Fruit fly (Drosophila melanogaster): Measurements from ENCODE around the gene wake.

Gene wake

dm6 chr3R:22673528-22673959 lies 33.9 kb downstream of the wake start (continued):
- TF ChIP-seq ara (GFP tag; IDR thresholded peaks at IDR 0.05) (0 out of 2 replicates have a peak, but pooled peaks have one; percentile 23), pnt (GFP tag; optimal IDR thresholded peaks at IDR 0.05) (peak; percentile 72), cad (GFP tag; optimal IDR thresholded peaks at IDR 0.05) (no peak), CG2199 (GFP tag; IDR thresholded peaks at IDR 0.05) (no peak), insv (GFP tag; optimal IDR thresholded peaks at IDR 0.05) (no peak), CG10267 (tag; optimal IDR thresholded peaks at IDR 0.05) (peak; percentile 86), B-H2 (GFP tag; optimal IDR thresholded peaks at IDR 0.05) (no peak), dan (GFP tag; IDR thresholded peaks at IDR 0.05) (peak; percentile 71), CG2875 (GFP tag; optimal IDR thresholded peaks at IDR 0.05) (peak; percentile 35), C15 (GFP tag; IDR thresholded peaks at IDR 0.05) (no peak), ash1 (GFP tag; optimal IDR thresholded peaks at IDR 0.05) (no peak), ase (GFP tag; IDR thresholded peaks at IDR 0.05) (no peak), pfk (GFP tag; optimal IDR thresholded peaks at IDR 0.05) (no peak), CG13123 (GFP tag; optimal IDR thresholded peaks at IDR 0.05) (peak; percentile 6), mld (GFP tag; IDR thresholded peaks at IDR 0.05; ENCODE audit: partially characterized antibody) (no peak), CG1603 (tag; optimal IDR thresholded peaks at IDR 0.05) (peak; percentile 81), cg (GFP tag; optimal IDR thresholded peaks at IDR 0.05) (no peak), Oaz (GFP tag; IDR thresholded peaks at IDR 0.05) (no peak), so (GFP tag; IDR thresholded peaks at IDR 0.05) (no peak), Trl (optimal IDR thresholded peaks at IDR 0.05) (peak in 1 of 2 experiments; percentile 73), Trl (GFP tag; optimal IDR thresholded peaks at IDR 0.05) (peak; percentile 57), CoRest (tag; optimal IDR thresholded peaks at IDR 0.05) (peak; percentile 83), CG1792 (GFP tag; optimal IDR thresholded peaks at IDR 0.05) (no peak), dimm (GFP tag; IDR thresholded peaks at IDR 0.05) (no peak), Six4 (GFP tag; optimal IDR thresholded peaks at IDR 0.05) (peak; percentile 61), CG13424 (tag; optimal IDR thresholded peaks at IDR 0.05) (peak; percentile 64), Fer3 (tag; optimal IDR thresholded peaks at IDR 0.05) (peak; percentile 24), CG10431 (GFP tag; optimal IDR thresholded peaks at IDR 0.05) (no peak), CG8388 (GFP tag; optimal IDR thresholded peaks at IDR 0.05) (peak; percentile 74), CG4730 (GFP tag; IDR thresholded peaks at IDR 0.05) (no peak), HLHmδ (GFP tag; optimal IDR thresholded peaks at IDR 0.05) (no peak), sd (tag; optimal IDR thresholded peaks at IDR 0.05) (peak; percentile 6), Camta (GFP tag; optimal IDR thresholded peaks at IDR 0.05) (peak; percentile 56), tx (GFP tag; optimal IDR thresholded peaks at IDR 0.05) (peak; percentile 54), CG6254 (GFP tag; optimal IDR thresholded peaks at IDR 0.05) (peak; percentile 69), Asciz (GFP tag; optimal IDR thresholded peaks at IDR 0.05) (peak; percentile 44), sc (optimal IDR thresholded peaks at IDR 0.05) (no peak), sc (GFP tag; optimal IDR thresholded peaks at IDR 0.05) (peak; percentile 75), eve (GFP tag; optimal IDR thresholded peaks at IDR 0.05) (peak in 1 of 2 experiments; percentile 97), CG34422 (GFP tag; IDR thresholded peaks at IDR 0.05) (no peak), Dll (GFP tag; IDR thresholded peaks at IDR 0.05; ENCODE audit: partially characterized antibody) (no peak), gem (tag; optimal IDR thresholded peaks at IDR 0.05) (peak; percentile 85), pros (GFP tag; optimal IDR thresholded peaks at IDR 0.05) (no peak), Ptx1 (GFP tag; IDR thresholded peaks at IDR 0.05) (peak; percentile 64), h (optimal IDR thresholded peaks at IDR 0.05) (no peak), CG3281 (GFP tag; optimal IDR thresholded peaks at IDR 0.05) (peak; percentile 57), tin (GFP tag; optimal IDR thresholded peaks at IDR 0.05) (peak; percentile 68), CG42726 (GFP tag; IDR thresholded peaks at IDR 0.05; ENCODE audit: partially characterized antibody) (no peak), CG11398 (GFP tag; optimal IDR thresholded peaks at IDR 0.05) (peak; percentile 68), nau (GFP tag; optimal IDR thresholded peaks at IDR 0.05) (no peak), maf-S (GFP tag; optimal IDR thresholded peaks at IDR 0.05) (peak; percentile 54), Stat92E (GFP tag; optimal IDR thresholded peaks at IDR 0.05) (peak in 1 of 3 experiments; percentile 51)
